Fruit fly (Drosophila melanogaster): ENCODE data around the gene jp.

jp gene

dm6 chr2L:9612654-9613005, 46.1 kb upstream of the jp start:
- no peak for TF ChIP-seq Pif1B (GFP tag; optimal IDR thresholded peaks at IDR 0.05)
- no peak for TF ChIP-seq CG32121 (GFP tag; IDR thresholded peaks at IDR 0.05)
- TF ChIP-seq Ets98B (GFP tag; IDR thresholded peaks at IDR 0.05), result no peak
- no peak for TF ChIP-seq CG8159 (tag; optimal IDR thresholded peaks at IDR 0.05)
- TF ChIP-seq CG13204 (GFP tag; optimal IDR thresholded peaks at IDR 0.05), result no peak
- TF ChIP-seq EcR (GFP tag; optimal IDR thresholded peaks at IDR 0.05), result no peak
- no peak for TF ChIP-seq CG12605 (GFP tag; IDR thresholded peaks at IDR 0.05)
- no peak for TF ChIP-seq Snoo (tag; optimal IDR thresholded peaks at IDR 0.05)
- no peak for TF ChIP-seq CG15710 (tag; optimal IDR thresholded peaks at IDR 0.05)
- TF ChIP-seq fd96Ca (GFP tag; IDR thresholded peaks at IDR 0.05), result no peak
- TF ChIP-seq rn (GFP tag; IDR thresholded peaks at IDR 0.05), result no peak
- TF ChIP-seq CG4496 (GFP tag; IDR thresholded peaks at IDR 0.05), result no peak
- no peak for TF ChIP-seq Pif1A (GFP tag; optimal IDR thresholded peaks at IDR 0.05)
- TF ChIP-seq gl (tag; optimal IDR thresholded peaks at IDR 0.05), result no peak

- no peak for TF ChIP-seq CG14655 (GFP tag; optimal IDR thresholded peaks at IDR 0.05)
- TF ChIP-seq CG13204 (GFP tag; optimal IDR thresholded peaks at IDR 0.05), result no peak
- TF ChIP-seq Snoo (tag; optimal IDR thresholded peaks at IDR 0.05), result no peak
- no peak for TF ChIP-seq D1 (tag; optimal IDR thresholded peaks at IDR 0.05)
- no peak for TF ChIP-seq CG34367 (tag; optimal IDR thresholded peaks at IDR 0.05)
- no peak for TF ChIP-seq Pif1A (GFP tag; optimal IDR thresholded peaks at IDR 0.05)
- no peak for TF ChIP-seq CG17806 (tag; optimal IDR thresholded peaks at IDR 0.05)
- no peak for TF ChIP-seq CG10348 (GFP tag; IDR thresholded peaks at IDR 0.05)
- TF ChIP-seq fd96Ca (GFP tag; IDR thresholded peaks at IDR 0.05), result no peak
- no peak for TF ChIP-seq EcR (GFP tag; optimal IDR thresholded peaks at IDR 0.05)
- TF ChIP-seq CG12605 (GFP tag; IDR thresholded peaks at IDR 0.05), result no peak
- no peak for TF ChIP-seq CG15710 (tag; optimal IDR thresholded peaks at IDR 0.05)
- no peak for TF ChIP-seq CG4496 (GFP tag; IDR thresholded peaks at IDR 0.05)
- TF ChIP-seq Pif1B (GFP tag; optimal IDR thresholded peaks at IDR 0.05), result no peak
- no peak for TF ChIP-seq rn (GFP tag; IDR thresholded peaks at IDR 0.05)
- TF ChIP-seq CG8159 (tag; optimal IDR thresholded peaks at IDR 0.05), result no peak
- no peak for TF ChIP-seq Ets98B (GFP tag; IDR thresholded peaks at IDR 0.05)
- no peak for TF ChIP-seq CG9948 (tag; optimal IDR thresholded peaks at IDR 0.05)
- no peak for TF ChIP-seq CG32121 (GFP tag; IDR thresholded peaks at IDR 0.05)
Observed at dm6 chr2L:9609337-9609856, 42.8 kb upstream of the jp start.

dm6 chr2L:9607997-9608563, 41.5 kb upstream of the jp start, which contains the start of gene gcm2:
TSS of gene gcm2 (plus strand) at chr2L:9608562.
- no peak for TF ChIP-seq EcR (GFP tag; optimal IDR thresholded peaks at IDR 0.05)
- no peak for TF ChIP-seq Ets98B (GFP tag; IDR thresholded peaks at IDR 0.05)
- TF ChIP-seq CG13204 (GFP tag; optimal IDR thresholded peaks at IDR 0.05), result peak; percentile 10
- no peak for TF ChIP-seq Snoo (tag; optimal IDR thresholded peaks at IDR 0.05)
- no peak for TF ChIP-seq Pif1B (GFP tag; optimal IDR thresholded peaks at IDR 0.05)
- TF ChIP-seq Pif1A (GFP tag; optimal IDR thresholded peaks at IDR 0.05), result no peak
- no peak for TF ChIP-seq CG8159 (tag; optimal IDR thresholded peaks at IDR 0.05)

- TF ChIP-seq rn (GFP tag; IDR thresholded peaks at IDR 0.05) (no peak), CG17806 (tag; optimal IDR thresholded peaks at IDR 0.05) (no peak), CG13204 (GFP tag; optimal IDR thresholded peaks at IDR 0.05) (no peak), Pif1A (GFP tag; optimal IDR thresholded peaks at IDR 0.05) (no peak), CG32121 (GFP tag; IDR thresholded peaks at IDR 0.05) (no peak), CG4496 (GFP tag; IDR thresholded peaks at IDR 0.05) (no peak), Pif1B (GFP tag; optimal IDR thresholded peaks at IDR 0.05) (no peak), D1 (tag; optimal IDR thresholded peaks at IDR 0.05) (no peak), CG12605 (GFP tag; IDR thresholded peaks at IDR 0.05) (no peak), CG8159 (tag; optimal IDR thresholded peaks at IDR 0.05) (no peak), Snoo (tag; optimal IDR thresholded peaks at IDR 0.05) (no peak), EcR (GFP tag; optimal IDR thresholded peaks at IDR 0.05) (no peak)
Observed at dm6 chr2L:9602103-9602502, 35.6 kb upstream of the jp start.

- TF ChIP-seq CG4496 (GFP tag; IDR thresholded peaks at IDR 0.05) (no peak), CG12605 (GFP tag; IDR thresholded peaks at IDR 0.05) (no peak), rn (GFP tag; IDR thresholded peaks at IDR 0.05) (no peak), Pif1A (GFP tag; optimal IDR thresholded peaks at IDR 0.05) (no peak), gl (tag; optimal IDR thresholded peaks at IDR 0.05) (no peak), Snoo (tag; optimal IDR thresholded peaks at IDR 0.05) (no peak), CG9948 (tag; optimal IDR thresholded peaks at IDR 0.05) (no peak), CG17806 (tag; optimal IDR thresholded peaks at IDR 0.05) (no peak), CG10348 (GFP tag; IDR thresholded peaks at IDR 0.05) (no peak), CG8301 (tag; optimal IDR thresholded peaks at IDR 0.05) (no peak), Ets98B (GFP tag; IDR thresholded peaks at IDR 0.05) (no peak), CG34367 (tag; optimal IDR thresholded peaks at IDR 0.05) (no peak), CG8159 (tag; optimal IDR thresholded peaks at IDR 0.05) (no peak)
Observed at dm6 chr2L:9601220-9601619, 34.7 kb upstream of the jp start.

dm6 chr2L:9600772-9601171, 34.2 kb upstream of the jp start, which contains the start of gene CG4382:
TSS of gene CG4382 (minus strand) at chr2L:9600872.
- TF ChIP-seq D1 (tag; optimal IDR thresholded peaks at IDR 0.05), result no peak
- TF ChIP-seq CG9948 (tag; optimal IDR thresholded peaks at IDR 0.05), result no peak
- no peak for TF ChIP-seq CG8159 (tag; optimal IDR thresholded peaks at IDR 0.05)
- no peak for TF ChIP-seq CG13204 (GFP tag; optimal IDR thresholded peaks at IDR 0.05)
- no peak for TF ChIP-seq CG17806 (tag; optimal IDR thresholded peaks at IDR 0.05)
- no peak for TF ChIP-seq gl (tag; optimal IDR thresholded peaks at IDR 0.05)
- no peak for TF ChIP-seq CG34367 (tag; optimal IDR thresholded peaks at IDR 0.05)
- no peak for TF ChIP-seq fd96Ca (GFP tag; IDR thresholded peaks at IDR 0.05)
- no peak for TF ChIP-seq CG4496 (GFP tag; IDR thresholded peaks at IDR 0.05)
- TF ChIP-seq Pif1A (GFP tag; optimal IDR thresholded peaks at IDR 0.05), result no peak
- TF ChIP-seq Snoo (tag; optimal IDR thresholded peaks at IDR 0.05), result no peak
- no peak for TF ChIP-seq Pif1B (GFP tag; optimal IDR thresholded peaks at IDR 0.05)
- no peak for TF ChIP-seq EcR (GFP tag; optimal IDR thresholded peaks at IDR 0.05)
- TF ChIP-seq CG12605 (GFP tag; IDR thresholded peaks at IDR 0.05), result no peak
- no peak for TF ChIP-seq CG15710 (tag; optimal IDR thresholded peaks at IDR 0.05)
- TF ChIP-seq CG14655 (GFP tag; optimal IDR thresholded peaks at IDR 0.05), result no peak
- TF ChIP-seq CG32121 (GFP tag; IDR thresholded peaks at IDR 0.05), result no peak
- no peak for TF ChIP-seq CG10348 (GFP tag; IDR thresholded peaks at IDR 0.05)
- no peak for TF ChIP-seq CG8301 (tag; optimal IDR thresholded peaks at IDR 0.05)
- no peak for TF ChIP-seq Ets98B (GFP tag; IDR thresholded peaks at IDR 0.05)

Data from whole organism, pupa.